Fruit fly (Drosophila melanogaster) whole organism, adult: ENCODE data around the gene SIFaR.

ENCODE experiments used
- CG11617 ChIP-seq: fragments of 200-800 bp; sonication (Bioruptor generic); optimal IDR thresholded peaks from 2 replicates; lab custom pipeline; 2017; ENCODE audit warnings: mild to moderate bottlenecking, missing biosample characterization, missing genetic modification reagents, missing genetic modification characterization
- CG12768 ChIP-seq: fragments of 200-800 bp; sonication (Bioruptor generic); optimal IDR thresholded peaks from 2 replicates; lab custom pipeline; 2017; ENCODE audit warnings: missing biosample characterization, missing genetic modification characterization, mild to moderate bottlenecking, moderate library complexity, missing genetic modification reagents
- CG14711 ChIP-seq: fragments of 200-800 bp; sonication (Bioruptor generic); optimal IDR thresholded peaks from 2 replicates; lab custom pipeline; 2018; ENCODE audit warnings: missing biosample characterization, mild to moderate bottlenecking, missing genetic modification characterization, moderate library complexity
- CG1620 ChIP-seq: fragments of 200-800 bp; sonication (Bioruptor generic); optimal IDR thresholded peaks from 2 replicates; lab custom pipeline; 2016; ENCODE audit warnings: missing biosample characterization, missing genetic modification characterization
- CG33017 ChIP-seq: fragments of 200-800 bp; sonication (Bioruptor generic); optimal IDR thresholded peaks from 2 replicates; lab custom pipeline; 2018; ENCODE audit warnings: missing biosample characterization, mild to moderate bottlenecking, missing genetic modification characterization, moderate library complexity
- CG5204 ChIP-seq: fragments of 200-800 bp; sonication (Bioruptor generic); optimal IDR thresholded peaks from 2 replicates; lab custom pipeline; 2016; ENCODE audit warnings: missing biosample characterization, missing genetic modification characterization
- CG7045 ChIP-seq: fragments of 200-800 bp; sonication (Bioruptor generic); optimal IDR thresholded peaks from 2 replicates; lab custom pipeline; 2017; ENCODE audit warnings: missing biosample characterization, mild to moderate bottlenecking, missing genetic modification characterization
- CG7101 ChIP-seq: fragments of 200-800 bp; sonication (Bioruptor generic); optimal IDR thresholded peaks from 2 replicates; lab custom pipeline; 2018; ENCODE audit warnings: missing biosample characterization, mild to moderate bottlenecking, missing genetic modification characterization, moderate library complexity
- Clk ChIP-seq: fragments of 200-800 bp; sonication (Bioruptor generic); optimal IDR thresholded peaks from 2 replicates; lab custom pipeline; 2017; ENCODE audit warnings: missing biosample characterization, missing genetic modification characterization
- Crg-1 ChIP-seq: fragments of 200-800 bp; sonication (Bioruptor generic); optimal IDR thresholded peaks from 2 replicates; lab custom pipeline; 2016; ENCODE audit warnings: missing biosample characterization, missing genetic modification characterization
- Hr96 ChIP-seq: fragments of 200-800 bp; sonication (Bioruptor generic); optimal IDR thresholded peaks from 2 replicates; lab custom pipeline; 2016; ENCODE audit warnings: missing biosample characterization, missing genetic modification characterization
- Mnt ChIP-seq: fragments of 200-800 bp; sonication (Bioruptor generic); optimal IDR thresholded peaks from 2 replicates; lab custom pipeline; 2016; ENCODE audit warnings: missing biosample characterization, mild to moderate bottlenecking, missing genetic modification characterization
- bab1 ChIP-seq: fragments of 200-800 bp; sonication (Bioruptor generic); optimal IDR thresholded peaks from 3 replicates; lab custom pipeline; 2019; ENCODE audit warnings: missing biosample characterization, mild to moderate bottlenecking, missing genetic modification characterization, moderate library complexity
- cic ChIP-seq: fragments of 200-800 bp; sonication (Bioruptor generic); optimal IDR thresholded peaks from 2 replicates; lab custom pipeline; 2017; ENCODE audit warnings: missing biosample characterization, mild to moderate bottlenecking, missing genetic modification characterization, moderate library complexity
- cnc ChIP-seq, 2 experiments: fragments of >200 bp; optimal IDR thresholded peaks; 2 replicates each; lab custom pipeline; 2017
- kay ChIP-seq: fragments of 200-800 bp; sonication (Bioruptor generic); peaks from one replicate; lab custom pipeline; 2016; ENCODE audit warnings: missing biosample characterization, missing genetic modification characterization, borderline replicate concordance
- ovo ChIP-seq: fragments of 200-800 bp; sonication (Bioruptor generic); optimal IDR thresholded peaks from 2 replicates; lab custom pipeline; 2016; ENCODE audit warnings: missing biosample characterization, missing genetic modification characterization
- pad ChIP-seq: fragments of 200-800 bp; sonication (Bioruptor generic); optimal IDR thresholded peaks from 3 replicates; lab custom pipeline; 2017; ENCODE audit warnings: missing biosample characterization, missing genetic modification characterization, mild to moderate bottlenecking, moderate library complexity, missing genetic modification reagents
- tj ChIP-seq: fragments of 200-800 bp; sonication (Bioruptor generic); optimal IDR thresholded peaks from 3 replicates; lab custom pipeline; 2017; ENCODE audit warnings: missing biosample characterization, mild to moderate bottlenecking, missing genetic modification characterization, moderate library complexity
- toe ChIP-seq: fragments of 200-800 bp; sonication (Bioruptor generic); optimal IDR thresholded peaks from 2 replicates; lab custom pipeline; 2016; ENCODE audit warnings: missing biosample characterization, missing genetic modification characterization

SIFaR gene

dm6 chr3R:21330542-21330941 lies 36.7 kb upstream of the SIFaR start:
- peak; percentile 18 for TF ChIP-seq CG5204
- peak; percentile 3 for TF ChIP-seq CG7045 (GFP tag; lab: Kevin White, UChicago)
- no peak for TF ChIP-seq CG11617 (GFP tag; lab: Kevin White, UChicago)
- TF ChIP-seq CG33017 (tag; lab: Kevin White, UChicago): no peak
- TF ChIP-seq kay (GFP tag; lab: Kevin White, UChicago): no peak

dm6 chr3R:21319120-21319519 lies 25.3 kb upstream of the SIFaR start:
- TF ChIP-seq bab1 (GFP tag; lab: Kevin White, UChicago) (peak; percentile 11), pad (GFP tag; lab: Kevin White, UChicago) (no peak)

DNA sequence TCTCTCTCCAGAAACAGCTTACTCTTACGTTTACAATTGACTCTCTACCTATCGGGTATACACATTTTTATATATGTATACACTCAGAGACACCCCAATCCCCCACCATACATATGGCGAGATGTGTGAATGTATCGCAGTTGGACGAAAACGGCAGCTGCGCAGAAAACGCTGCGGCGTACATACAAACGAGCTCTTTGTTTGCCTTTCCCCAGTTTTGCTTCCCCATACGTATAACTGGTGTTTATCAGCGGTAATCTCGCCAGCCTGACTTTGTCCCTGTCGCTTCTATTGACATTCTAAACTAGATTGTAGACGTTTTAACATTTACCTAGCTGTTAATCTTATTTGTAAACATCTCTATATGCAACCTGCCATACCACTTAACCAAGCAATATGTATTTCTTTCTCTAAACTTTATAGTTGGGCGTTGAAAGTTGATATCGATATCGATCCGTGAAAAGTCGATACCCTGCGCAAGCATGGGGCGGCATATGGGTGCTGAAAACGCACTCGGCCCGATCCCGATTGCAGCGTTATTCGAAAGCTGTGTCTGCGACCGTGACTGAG lies 3.7 kb upstream of the SIFaR start:
- TF ChIP-seq CG7101 (tag; lab: Kevin White, UChicago) (peak; percentile 88), CG5204 (peak; percentile 45), Clk (GFP tag; lab: Kevin White, UChicago) (peak; percentile 43), CG12768 (GFP tag; lab: Kevin White, UChicago) (peak; percentile 66), toe (GFP tag; lab: Kevin White, UChicago) (peak; percentile 69), cic (GFP tag; lab: Kevin White, UChicago) (peak; percentile 86), ovo (GFP tag; lab: Kevin White, UChicago) (peak; percentile 88), CG11617 (GFP tag; lab: Kevin White, UChicago) (peak; percentile 23), CG1620 (GFP tag; lab: Kevin White, UChicago) (peak; percentile 47), Mnt (GFP tag; lab: Kevin White, UChicago) (peak; percentile 52), tj (GFP tag; lab: Kevin White, UChicago) (no peak), CG14711 (tag; lab: Kevin White, UChicago) (peak; percentile 56), bab1 (GFP tag; lab: Kevin White, UChicago) (no peak), CG7045 (GFP tag; lab: Kevin White, UChicago) (peak; percentile 80), Hr96 (GFP tag; lab: Kevin White, UChicago) (peak; percentile 68), cnc (optimal IDR thresholded peaks at IDR 0.05; lab: Kevin White, UChicago) (no peak), CG33017 (tag; lab: Kevin White, UChicago) (peak; percentile 82), Crg-1 (peak; percentile 96), kay (GFP tag; lab: Kevin White, UChicago) (peak; percentile 98), pad (GFP tag; lab: Kevin White, UChicago) (peak; percentile 91)

DNA sequence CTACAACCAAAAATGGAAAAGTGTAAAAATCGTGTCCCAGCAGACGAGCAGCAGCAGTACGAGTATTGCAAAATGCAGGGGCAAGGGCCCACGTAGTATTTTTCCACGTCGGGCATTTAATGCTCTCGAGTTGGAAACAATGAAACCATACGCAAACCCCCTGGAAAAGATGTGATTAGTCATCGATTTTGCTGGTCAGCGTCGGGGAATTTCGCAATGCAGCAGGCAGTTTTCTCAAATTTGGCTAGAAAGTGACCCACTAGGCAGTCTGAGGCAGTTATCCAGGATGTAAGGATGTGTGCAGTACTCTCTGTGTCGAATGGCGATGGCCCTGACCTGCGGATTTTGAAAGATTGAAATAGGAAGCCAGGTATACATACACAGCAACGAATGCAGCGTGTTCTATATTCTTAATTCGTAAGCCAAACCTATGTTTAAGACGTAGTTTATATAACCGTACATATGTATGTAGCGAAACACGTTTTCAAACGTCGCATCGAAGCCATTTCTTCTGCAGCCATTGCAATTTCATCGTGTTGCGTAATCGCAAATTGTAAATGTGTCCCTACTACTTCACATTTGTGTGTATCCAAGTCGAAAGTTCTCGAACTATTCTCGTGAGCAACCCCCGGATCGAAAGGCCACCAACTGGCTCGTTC lies 3.1 kb upstream of the SIFaR start:
- TF ChIP-seq CG14711 (tag; lab: Kevin White, UChicago): no peak
- peak; percentile 93 for TF ChIP-seq kay (GFP tag; lab: Kevin White, UChicago)
- no peak for TF ChIP-seq cnc (optimal IDR thresholded peaks at IDR 0.05; lab: Kevin White, UChicago)
- TF ChIP-seq bab1 (GFP tag; lab: Kevin White, UChicago): no peak
- no peak for TF ChIP-seq Mnt (GFP tag; lab: Kevin White, UChicago)
- TF ChIP-seq CG33017 (tag; lab: Kevin White, UChicago): no peak
- TF ChIP-seq Crg-1: no peak
- TF ChIP-seq CG12768 (GFP tag; lab: Kevin White, UChicago): no peak
- TF ChIP-seq CG1620 (GFP tag; lab: Kevin White, UChicago): peak; percentile 69
- TF ChIP-seq cic (GFP tag; lab: Kevin White, UChicago): no peak
- TF ChIP-seq CG5204: no peak
- no peak for TF ChIP-seq pad (GFP tag; lab: Kevin White, UChicago)
- TF ChIP-seq Clk (GFP tag; lab: Kevin White, UChicago): peak; percentile 61
- no peak for TF ChIP-seq CG7101 (tag; lab: Kevin White, UChicago)
- TF ChIP-seq tj (GFP tag; lab: Kevin White, UChicago): peak; percentile 22
- TF ChIP-seq CG11617 (GFP tag; lab: Kevin White, UChicago): no peak
- peak; percentile 62 for TF ChIP-seq Hr96 (GFP tag; lab: Kevin White, UChicago)
- no peak for TF ChIP-seq toe (GFP tag; lab: Kevin White, UChicago)
- TF ChIP-seq ovo (GFP tag; lab: Kevin White, UChicago): peak; percentile 27
- TF ChIP-seq CG7045 (GFP tag; lab: Kevin White, UChicago): no peak

DNA sequence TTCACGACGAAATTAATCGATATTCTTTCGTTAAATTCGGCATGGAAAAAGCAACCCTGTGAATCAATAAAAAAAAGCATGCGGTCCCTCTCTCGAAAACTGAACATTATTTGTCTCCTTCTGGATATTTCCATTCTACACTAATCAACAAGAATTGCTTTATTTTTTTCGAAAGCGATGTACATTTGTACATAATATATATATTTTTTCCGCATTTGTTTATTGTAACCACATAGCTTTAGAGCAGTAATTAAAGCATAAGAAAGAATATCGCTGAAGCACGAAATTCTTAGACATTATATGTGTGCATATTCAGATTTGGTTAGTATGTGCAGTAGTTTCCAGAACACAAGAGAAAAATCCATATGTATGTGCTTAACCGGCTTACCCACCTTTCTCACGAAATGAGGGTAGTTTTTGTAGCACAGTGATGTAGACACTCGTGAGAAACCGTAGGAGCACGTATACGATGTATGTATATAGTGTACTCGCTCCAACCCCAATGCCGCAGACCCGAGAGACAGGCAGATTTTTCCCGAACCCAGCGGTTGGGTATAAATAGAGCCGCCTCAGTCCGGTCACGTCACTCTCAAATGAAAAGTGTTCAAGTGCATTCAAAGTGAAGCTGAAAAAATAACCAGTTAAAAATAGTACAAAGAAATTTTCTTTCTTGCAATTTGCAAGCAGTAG lies 2.4 kb upstream of the SIFaR start:
- TF ChIP-seq CG33017 (tag; lab: Kevin White, UChicago): peak; percentile 87
- peak; percentile 78 for TF ChIP-seq toe (GFP tag; lab: Kevin White, UChicago)
- TF ChIP-seq kay (GFP tag; lab: Kevin White, UChicago): peak; percentile 99
- TF ChIP-seq CG1620 (GFP tag; lab: Kevin White, UChicago): no peak
- peak; percentile 82 for TF ChIP-seq ovo (GFP tag; lab: Kevin White, UChicago)
- peak; percentile 87 for TF ChIP-seq CG14711 (tag; lab: Kevin White, UChicago)
- peak; percentile 90 for TF ChIP-seq CG7045 (GFP tag; lab: Kevin White, UChicago)
- peak; percentile 70 for TF ChIP-seq Crg-1
- TF ChIP-seq tj (GFP tag; lab: Kevin White, UChicago): peak; percentile 37
- TF ChIP-seq pad (GFP tag; lab: Kevin White, UChicago): peak; percentile 84
- TF ChIP-seq CG7101 (tag; lab: Kevin White, UChicago): peak; percentile 82
- TF ChIP-seq CG11617 (GFP tag; lab: Kevin White, UChicago): peak; percentile 92
- peak; percentile 93 for TF ChIP-seq CG12768 (GFP tag; lab: Kevin White, UChicago)
- TF ChIP-seq Clk (GFP tag; lab: Kevin White, UChicago): peak; percentile 63
- peak; percentile 91 for TF ChIP-seq CG5204
- no peak for TF ChIP-seq cnc (optimal IDR thresholded peaks at IDR 0.05; lab: Kevin White, UChicago)
- TF ChIP-seq Mnt (GFP tag; lab: Kevin White, UChicago): peak; percentile 52
- peak; percentile 45 for TF ChIP-seq cic (GFP tag; lab: Kevin White, UChicago)
- peak; percentile 57 for TF ChIP-seq bab1 (GFP tag; lab: Kevin White, UChicago)
- peak; percentile 10 for TF ChIP-seq Hr96 (GFP tag; lab: Kevin White, UChicago)
